Fruit fly (Drosophila melanogaster) whole organism, embryonic: ENCODE data around the gene Mipp2.

Source experiments
- Atf3 ChIP-seq: fragments of 200-800 bp; sonication (Bioruptor generic); optimal IDR thresholded peaks from 3 replicates; lab custom pipeline; 2016; ENCODE audit warnings: missing biosample characterization, missing genetic modification characterization
- Bgb ChIP-seq: fragments of 200-800 bp; sonication (Bioruptor generic); IDR thresholded peaks from 2 replicates; pipeline ENCODE4 v1.3.6; 2022; ENCODE audit warnings: missing biosample characterization, missing genetic modification characterization; ENCODE audit not compliant: partially characterized antibody
- CG10565 ChIP-seq: fragments of 200-800 bp; sonication (Bioruptor generic); optimal IDR thresholded peaks from 3 replicates; lab custom pipeline; 2016; ENCODE audit warnings: missing biosample characterization, mild to moderate bottlenecking, missing genetic modification characterization
- CG14860 ChIP-seq: fragments of 200-800 bp; sonication (Bioruptor generic); IDR thresholded peaks from 3 replicates; pipeline ENCODE4 v1.3.6; 2022; ENCODE audit warnings: missing biosample characterization, missing genetic modification characterization; ENCODE audit not compliant: partially characterized antibody
- CG1529 ChIP-seq: fragments of 200-800 bp; sonication (Bioruptor generic); optimal IDR thresholded peaks from 3 replicates; lab custom pipeline; 2018; ENCODE audit warnings: missing biosample characterization, missing genetic modification characterization
- CG17328 ChIP-seq: fragments of 200-800 bp; sonication (Bioruptor generic); IDR thresholded peaks from 2 replicates; pipeline ENCODE4 v1.3.6; 2022; ENCODE audit warnings: missing biosample characterization, missing genetic modification characterization
- CG17802 ChIP-seq: fragments of 200-800 bp; sonication (Bioruptor generic); optimal IDR thresholded peaks from 2 replicates; lab custom pipeline; 2018; ENCODE audit warnings: missing biosample characterization, mild to moderate bottlenecking, missing genetic modification characterization, moderate library complexity
- CG17829 ChIP-seq: fragments of 200-800 bp; optimal IDR thresholded peaks from 2 replicates; lab custom pipeline; 2019; ENCODE audit warnings: missing biosample characterization, mild to moderate bottlenecking, missing genetic modification characterization, moderate library complexity
- CG2199 ChIP-seq: fragments of 200-800 bp; sonication (Bioruptor generic); IDR thresholded peaks from 3 replicates; pipeline ENCODE4 v1.3.6; 2022; ENCODE audit warnings: missing biosample characterization, missing genetic modification characterization
- CG31388 ChIP-seq: fragments of 200-800 bp; sonication (Bioruptor generic); optimal IDR thresholded peaks from 2 replicates; lab custom pipeline; 2016; ENCODE audit warnings: missing biosample characterization, missing genetic modification characterization
- CG4282 ChIP-seq: fragments of 200-800 bp; sonication (Bioruptor generic); optimal IDR thresholded peaks from 2 replicates; lab custom pipeline; 2016; ENCODE audit warnings: missing biosample characterization, missing genetic modification characterization
- CG5180 ChIP-seq: fragments of 200-800 bp; sonication (Bioruptor generic); optimal IDR thresholded peaks from 3 replicates; lab custom pipeline; 2017; ENCODE audit warnings: missing biosample characterization, missing genetic modification characterization, mild to moderate bottlenecking, moderate library complexity, missing genetic modification reagents
- CG7786 ChIP-seq: fragments of 200-800 bp; sonication (Bioruptor generic); optimal IDR thresholded peaks from 2 replicates; lab custom pipeline; 2016; ENCODE audit warnings: missing biosample characterization, missing genetic modification characterization
- CG8281 ChIP-seq: fragments of 200-800 bp; sonication (Bioruptor generic); optimal IDR thresholded peaks from 2 replicates; lab custom pipeline; 2018; ENCODE audit warnings: missing biosample characterization, mild to moderate bottlenecking, missing genetic modification characterization, moderate library complexity
- CG8290 ChIP-seq, 3 experiments: fragments of 200-800 bp; sonication (Bioruptor generic); optimal IDR thresholded peaks; 2 replicates each; lab custom pipeline; 2016 to 2019; ENCODE audit warnings: missing biosample characterization in 3 of 3, missing genetic modification characterization in 3 of 3, mild to moderate bottlenecking in 2 of 3, moderate library complexity in 1 of 3
- CG9876 ChIP-seq: fragments of 200-800 bp; sonication (Bioruptor generic); optimal IDR thresholded peaks from 2 replicates; lab custom pipeline; 2016; ENCODE audit warnings: missing biosample characterization, missing genetic modification characterization
- Dip3 ChIP-seq: fragments of 200-800 bp; sonication (Bioruptor generic); optimal IDR thresholded peaks from 3 replicates; lab custom pipeline; 2016; ENCODE audit warnings: missing biosample characterization, missing genetic modification characterization
- Doc3 ChIP-seq: fragments of 200-800 bp; sonication (Bioruptor generic); IDR thresholded peaks from 3 replicates; pipeline ENCODE4 v1.3.6; 2022; ENCODE audit warnings: missing biosample characterization, missing genetic modification characterization; ENCODE audit not compliant: partially characterized antibody
- Drgx ChIP-seq: fragments of 200-800 bp; sonication (Bioruptor generic); IDR thresholded peaks from 2 replicates; pipeline ENCODE4 v1.3.6; 2022; ENCODE audit warnings: missing biosample characterization, missing genetic modification characterization
- Lhr ChIP-seq: fragments of 200-800 bp; sonication (Bioruptor generic); optimal IDR thresholded peaks from 3 replicates; lab custom pipeline; 2017; ENCODE audit warnings: mild to moderate bottlenecking, missing biosample characterization, missing genetic modification reagents, missing genetic modification characterization
- Med ChIP-seq: fragments of 200-800 bp; sonication (Bioruptor generic); peaks from one replicate; lab custom pipeline; 2016; ENCODE audit warnings: missing biosample characterization, missing genetic modification characterization, mild to moderate bottlenecking, inconsistent platforms, moderate library complexity
- Pdp1 ChIP-seq, 2 experiments: fragments of 200-800 bp; sonication (Bioruptor generic); optimal IDR thresholded peaks; 3 replicates each; lab custom pipeline; 2016; ENCODE audit warnings: missing biosample characterization in 2 of 2, missing genetic modification characterization in 2 of 2, mild to moderate bottlenecking in 1 of 2, moderate library complexity in 1 of 2
- Rfx ChIP-seq: fragments of 200-800 bp; sonication (Bioruptor generic); IDR thresholded peaks from 2 replicates; pipeline ENCODE4 v1.3.6; 2022; ENCODE audit warnings: missing biosample characterization, missing genetic modification characterization
- Sry-δ ChIP-seq: fragments of 200-800 bp; sonication (Bioruptor generic); optimal IDR thresholded peaks from 2 replicates; lab custom pipeline; 2016; ENCODE audit warnings: missing biosample characterization, missing genetic modification characterization
- Xrp1 ChIP-seq: fragments of 200-800 bp; sonication (Bioruptor generic); IDR thresholded peaks from 2 replicates; pipeline ENCODE4 v1.3.6; 2022; ENCODE audit warnings: missing biosample characterization, missing genetic modification characterization
- al ChIP-seq: fragments of 200-800 bp; sonication (Bioruptor generic); IDR thresholded peaks from 2 replicates; pipeline ENCODE4 v1.3.6; 2022; ENCODE audit warnings: missing biosample characterization, missing genetic modification characterization
- bab2 ChIP-seq: fragments of 200-800 bp; sonication (Bioruptor generic); optimal IDR thresholded peaks from 2 replicates; lab custom pipeline; 2016; ENCODE audit warnings: missing biosample characterization, missing genetic modification characterization
- cg ChIP-seq: fragments of 200-800 bp; sonication (Bioruptor generic); optimal IDR thresholded peaks from 3 replicates; lab custom pipeline; 2019; ENCODE audit warnings: missing biosample characterization, mild to moderate bottlenecking, missing genetic modification characterization, moderate library complexity
- chinmo ChIP-seq: fragments of 200-800 bp; sonication (Bioruptor generic); IDR thresholded peaks from 4 replicates; pipeline ENCODE4 v1.3.6; 2022; ENCODE audit warnings: missing biosample characterization, missing genetic modification characterization; ENCODE audit not compliant: partially characterized antibody
- ewg ChIP-seq: fragments of 200-800 bp; sonication (Bioruptor generic); optimal IDR thresholded peaks from 3 replicates; lab custom pipeline; 2017; ENCODE audit warnings: mild to moderate bottlenecking, missing biosample characterization, missing genetic modification reagents, missing genetic modification characterization
- fd64A ChIP-seq: fragments of 200-800 bp; sonication (Bioruptor generic); optimal IDR thresholded peaks from 3 replicates; lab custom pipeline; 2018; ENCODE audit warnings: missing biosample characterization, mild to moderate bottlenecking, missing genetic modification characterization
- fu2 ChIP-seq: fragments of 200-800 bp; sonication (Bioruptor generic); optimal IDR thresholded peaks from 2 replicates; lab custom pipeline; 2016; ENCODE audit warnings: missing biosample characterization, missing genetic modification characterization
- h ChIP-seq: fragments of >200 bp; optimal IDR thresholded peaks from 2 replicates; lab custom pipeline; 2017
- hbn ChIP-seq: fragments of 200-800 bp; sonication (Bioruptor generic); IDR thresholded peaks from 2 replicates; pipeline ENCODE4 v1.3.6; 2022; ENCODE audit warnings: missing biosample characterization, missing genetic modification characterization; ENCODE audit not compliant: partially characterized antibody
- hkb ChIP-seq, 2 experiments: fragments of 200-800 bp in 1 of 2; fragments of >200 bp in 1 of 2; sonication (Bioruptor generic) in 1 of 2; IDR thresholded peaks in 1 of 2; optimal IDR thresholded peaks in 1 of 2; 2 replicates each; pipeline versions ENCODE4 v1.3.6 to Lab custom; 2017 to 2022; ENCODE audit warnings: missing biosample characterization in 1 of 2, missing genetic modification characterization in 1 of 2
- jigr1 ChIP-seq: fragments of 200-800 bp; sonication (Bioruptor generic); IDR thresholded peaks from 3 replicates; pipeline ENCODE4 v1.3.6; 2022; ENCODE audit warnings: missing biosample characterization, missing genetic modification characterization
- knrl ChIP-seq: fragments of 200-800 bp; sonication (Bioruptor generic); IDR thresholded peaks from 3 replicates; pipeline ENCODE4 v1.3.6; 2022; ENCODE audit warnings: missing biosample characterization, missing genetic modification characterization; ENCODE audit not compliant: partially characterized antibody
- lola ChIP-seq, 3 experiments: fragments of >200 bp in 2 of 3; fragments of 200-800 bp in 1 of 3; sonication (Bioruptor generic) in 1 of 3; optimal IDR thresholded peaks; 2 replicates each; lab custom pipeline; 2017 to 2019; ENCODE audit warnings: missing biosample characterization in 3 of 3, missing genetic modification characterization in 3 of 3, mild to moderate bottlenecking in 1 of 3, moderate library complexity in 1 of 3
- luna ChIP-seq: fragments of 200-800 bp; sonication (Bioruptor generic); optimal IDR thresholded peaks from 2 replicates; lab custom pipeline; 2016; ENCODE audit warnings: missing biosample characterization, missing genetic modification characterization
- psq ChIP-seq: fragments of 200-800 bp; sonication (Bioruptor generic); optimal IDR thresholded peaks from 2 replicates; lab custom pipeline; 2017; ENCODE audit warnings: missing biosample characterization, missing genetic modification characterization
- ranshi ChIP-seq: fragments of 200-800 bp; sonication (Bioruptor generic); IDR thresholded peaks from 2 replicates; pipeline ENCODE4 v1.3.6; 2022; ENCODE audit warnings: missing biosample characterization, missing genetic modification characterization
- shn ChIP-seq: fragments of 200-800 bp; sonication (Bioruptor generic); optimal IDR thresholded peaks from 3 replicates; lab custom pipeline; 2016; ENCODE audit warnings: missing biosample characterization, missing genetic modification characterization
- tna ChIP-seq: fragments of 200-800 bp; sonication (Bioruptor generic); IDR thresholded peaks from 2 replicates; pipeline ENCODE4 v1.3.6; 2022; ENCODE audit warnings: missing biosample characterization, missing genetic modification characterization; ENCODE audit not compliant: partially characterized antibody
- usp ChIP-seq: fragments of >200 bp; optimal IDR thresholded peaks from 2 replicates; lab custom pipeline; 2017; ENCODE audit warnings: missing biosample characterization, missing genetic modification characterization
- z ChIP-seq: fragments of 200-800 bp; sonication (Bioruptor generic); IDR thresholded peaks from 3 replicates; pipeline ENCODE4 v1.3.6; 2022; ENCODE audit warnings: missing biosample characterization, missing genetic modification characterization

Mipp2 gene

dm6 chrX:6077043-6077547 is 14.2 kb downstream of the Mipp2 start (continued):
- no peak for TF ChIP-seq CG9876 (GFP tag; lab: Kevin White, UChicago)
- TF ChIP-seq, all 482 proteins: peak for 84

- peak in 1 of 2 experiments; percentile 52 for TF ChIP-seq Pdp1 (GFP tag; optimal IDR thresholded peaks at IDR 0.05; lab: Kevin White, UChicago)
- no peak for TF ChIP-seq fu2 (GFP tag; lab: Kevin White, UChicago)
Observed at dm6 chrX:6075586-6075985, 15.7 kb downstream of the Mipp2 start.

- TF ChIP-seq al (GFP tag; lab: Robert Waterston, UW) (peak; percentile 59), Lhr (peak; percentile 73), luna (GFP tag; lab: Kevin White, UChicago) (no peak), ewg (GFP tag; lab: Kevin White, UChicago) (peak; percentile 89), bab2 (peak; percentile 19), psq (GFP tag; lab: Kevin White, UChicago) (peak; percentile 57), Med (GFP tag; lab: Kevin White, UChicago) (peak; percentile 89), hbn (GFP tag; lab: Robert Waterston, UW) (no peak), CG17802 (tag; lab: Kevin White, UChicago) (peak; percentile 75), CG10565 (GFP tag; lab: Kevin White, UChicago) (peak; percentile 47), Xrp1 (GFP tag; lab: Robert Waterston, UW) (peak; percentile 96), hkb (optimal IDR thresholded peaks at IDR 0.05; lab: Kevin White, UChicago) (no peak), hkb (GFP tag; IDR thresholded peaks at IDR 0.05; lab: Robert Waterston, UW) (peak; percentile 97), Sry-δ (peak; percentile 16), CG5180 (peak; percentile 86), lola (GFP tag; optimal IDR thresholded peaks at IDR 0.05; lab: Kevin White, UChicago) (peak in 1 of 3 experiments; percentile 81), CG1529 (peak; percentile 91), CG17328 (peak; percentile 95), CG4282 (no peak), CG14860 (GFP tag; lab: Robert Waterston, UW) (no peak), ranshi (GFP tag; lab: Robert Waterston, UW) (peak; percentile 93), CG2199 (GFP tag; lab: Robert Waterston, UW) (peak; percentile 96), Drgx (GFP tag; lab: Robert Waterston, UW) (peak; percentile 100), CG8281 (tag; lab: Kevin White, UChicago) (peak; percentile 73), usp (GFP tag; lab: Kevin White, UChicago) (no peak), z (peak; percentile 64; the same call in 1 of the 3 replicates), CG8290 (GFP tag; optimal IDR thresholded peaks at IDR 0.05; lab: Kevin White, UChicago) (peak; percentile 84), CG8290 (tag; optimal IDR thresholded peaks at IDR 0.05; lab: Kevin White, UChicago) (peak in 1 of 2 experiments; percentile 21), CG17829 (tag; lab: Kevin White, UChicago) (peak; percentile 93), CG9876 (GFP tag; lab: Kevin White, UChicago) (no peak), Dip3 (GFP tag; lab: Kevin White, UChicago) (no peak), Atf3 (no peak), h (no peak), knrl (GFP tag; lab: Robert Waterston, UW) (no peak), Bgb (no peak), CG7786 (no peak), tna (GFP tag; lab: Robert Waterston, UW) (no peak), cg (GFP tag; lab: Kevin White, UChicago) (no peak), CG31388 (GFP tag; lab: Kevin White, UChicago) (peak; percentile 82), shn (no peak), fd64A (GFP tag; lab: Kevin White, UChicago) (peak; percentile 89), Rfx (GFP tag; lab: Robert Waterston, UW) (peak; percentile 93), chinmo (GFP tag; lab: Robert Waterston, UW) (0 out of 4 replicates have a peak, but pooled peaks have one; percentile 45), Doc3 (no peak), jigr1 (GFP tag; lab: Robert Waterston, UW) (peak; percentile 89)
Observed at dm6 chrX:6074845-6075244, 16.4 kb downstream of the Mipp2 start, which contains the start of gene Tsp5D. Gene Tsp5D, minus strand, starts transcription at chrX:6074857.
